Worm (Caenorhabditis elegans) whole organism, young adult: ENCODE measurements around the gene srxa-14.

Experiments used
- B0035.1 ChIP-seq: sonication (generic microtip); optimal IDR thresholded peaks from 2 replicates; lab custom pipeline; 2016; ENCODE audit warnings: missing genetic modification characterization, mild to moderate bottlenecking, missing compliant biosample characterization, missing genotype, missing genetic modification reagents
- lin-40 ChIP-seq: sonication (generic microtip); optimal IDR thresholded peaks from 2 replicates; lab custom pipeline; 2016; ENCODE audit warnings: missing genetic modification characterization, mild to moderate bottlenecking, missing compliant biosample characterization, missing genotype, missing genetic modification reagents
- nfya-1 ChIP-seq: sonication (generic microtip); optimal IDR thresholded peaks from 2 replicates; lab custom pipeline; 2017; ENCODE audit warnings: antibody characterized with exemption, missing compliant biosample characterization, missing genetic modification characterization, borderline replicate concordance; ENCODE audit not compliant: insufficient read depth
- ztf-6 ChIP-seq: fragments of 200-800 bp; sonication (Bioruptor generic); IDR thresholded peaks from 2 replicates; pipeline ENCODE4 v1.3.6; 2022; ENCODE audit warnings: missing genetic modification reagents, missing genetic modification characterization, missing compliant biosample characterization

DNA sequence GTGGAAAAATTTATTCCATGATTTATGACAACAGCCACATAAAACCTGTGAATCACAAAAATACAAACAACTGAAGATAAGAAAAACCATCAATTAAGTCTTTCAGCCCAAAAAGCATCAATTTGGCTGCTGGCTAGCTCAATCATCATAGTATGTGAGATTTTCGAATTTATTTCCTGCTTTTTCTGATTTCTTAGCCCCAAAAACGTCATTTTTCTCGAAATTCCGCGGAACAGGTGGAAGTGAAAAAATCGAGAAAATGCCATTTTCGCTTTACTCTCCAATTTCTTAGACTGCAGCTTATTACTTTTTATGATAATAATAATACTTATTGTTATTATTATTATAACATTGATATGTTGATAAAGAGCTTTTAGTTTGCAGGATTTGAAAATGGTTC is 2.5 kb downstream of the srxa-14 start, which contains the start of gene srxa-15:
- no peak for TF ChIP-seq B0035.1 (tag; lab: Kevin White, UChicago)
- no peak for TF ChIP-seq nfya-1
- TF ChIP-seq ztf-6 (GFP tag; lab: Robert Waterston, UW) = no peak
- TF ChIP-seq lin-40 (tag; lab: Kevin White, UChicago) = no peak
